Fruit fly (Drosophila melanogaster): ENCODE data around the gene CG33298.

Gene CG33298

DNA sequence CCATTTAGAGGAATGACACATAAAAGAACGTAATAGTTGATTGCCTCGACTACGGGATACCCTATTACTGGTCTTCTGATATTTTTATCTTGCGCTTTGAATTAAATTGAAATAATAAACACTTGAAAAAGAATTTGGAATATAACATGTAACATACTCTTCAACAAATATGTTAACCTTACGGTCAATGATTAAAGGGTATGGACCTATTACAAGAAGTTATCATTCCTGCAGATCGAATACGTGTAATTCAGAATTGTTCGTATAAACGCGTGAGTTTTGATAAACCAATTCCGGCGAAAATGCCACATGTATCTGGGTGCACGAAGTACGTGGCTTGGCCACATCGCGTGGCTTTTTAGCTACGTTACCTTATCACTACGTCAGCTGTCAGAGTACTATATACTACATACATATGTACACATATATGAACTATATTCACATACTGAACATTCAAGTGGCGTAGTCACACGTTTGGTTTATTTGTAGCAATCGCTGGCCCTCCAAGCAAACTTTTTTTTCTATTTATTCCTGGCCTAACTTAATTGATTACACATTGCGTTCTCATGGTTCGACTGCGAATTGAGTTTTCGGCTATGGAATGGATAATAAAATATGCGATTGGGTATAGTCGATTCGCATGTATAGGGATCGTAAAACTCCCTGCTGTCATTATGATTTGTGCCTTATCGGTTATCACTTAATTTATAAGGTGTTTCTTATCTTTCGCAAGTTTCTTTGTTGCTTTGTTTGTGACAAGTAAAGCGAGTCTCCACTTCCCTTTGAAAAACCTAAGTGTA lies 3.1 kb downstream of the CG33298 start:
- TF ChIP-seq EcR (GFP tag; optimal IDR thresholded peaks at IDR 0.05) (no peak), CG8478 (optimal IDR thresholded peaks at IDR 0.05) (no peak), pan (optimal IDR thresholded peaks at IDR 0.05) (no peak), psq (optimal IDR thresholded peaks at IDR 0.05) (no peak), Dll (optimal IDR thresholded peaks at IDR 0.05) (no peak), usp (GFP tag; optimal IDR thresholded peaks at IDR 0.05) (no peak)

DNA sequence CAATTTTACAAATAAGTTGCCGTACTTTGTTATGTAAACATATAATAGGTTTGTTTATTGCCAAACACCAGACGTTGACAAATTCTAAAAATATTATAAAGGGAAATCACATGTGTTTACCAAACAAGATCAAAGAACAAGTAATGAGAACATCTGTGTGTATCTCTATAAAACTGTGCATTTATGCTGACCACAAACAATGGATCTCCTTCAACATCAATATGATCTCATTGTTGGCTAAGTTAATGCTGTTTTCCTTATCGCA lies 3.6 kb downstream of the CG33298 start:
- TF ChIP-seq pan (optimal IDR thresholded peaks at IDR 0.05) (no peak), EcR (GFP tag; optimal IDR thresholded peaks at IDR 0.05) (no peak), psq (optimal IDR thresholded peaks at IDR 0.05) (no peak), CG8478 (optimal IDR thresholded peaks at IDR 0.05) (no peak), Dll (optimal IDR thresholded peaks at IDR 0.05) (no peak), usp (GFP tag; optimal IDR thresholded peaks at IDR 0.05) (no peak)

- TF ChIP-seq Dll (optimal IDR thresholded peaks at IDR 0.05) (no peak), psq (optimal IDR thresholded peaks at IDR 0.05) (no peak), pan (optimal IDR thresholded peaks at IDR 0.05) (no peak), CG8478 (optimal IDR thresholded peaks at IDR 0.05) (no peak), usp (GFP tag; optimal IDR thresholded peaks at IDR 0.05) (no peak), EcR (GFP tag; optimal IDR thresholded peaks at IDR 0.05) (no peak)
These were observed 5.2 kb downstream of the CG33298 start for dm6 chr2L:9500454-9500853.

- TF ChIP-seq pan (optimal IDR thresholded peaks at IDR 0.05), result peak; percentile 33
- no peak for TF ChIP-seq Dll (optimal IDR thresholded peaks at IDR 0.05)
- no peak for TF ChIP-seq EcR (GFP tag; optimal IDR thresholded peaks at IDR 0.05)
These were observed 7.6 kb downstream of the CG33298 start for dm6 chr2L:9502786-9503443.

- no peak for TF ChIP-seq psq (optimal IDR thresholded peaks at IDR 0.05)
- TF ChIP-seq pan (optimal IDR thresholded peaks at IDR 0.05), result no peak
- no peak for TF ChIP-seq Dll (optimal IDR thresholded peaks at IDR 0.05)
- no peak for TF ChIP-seq CG8478 (optimal IDR thresholded peaks at IDR 0.05)
- TF ChIP-seq usp (GFP tag; optimal IDR thresholded peaks at IDR 0.05), result no peak
- TF ChIP-seq EcR (GFP tag; optimal IDR thresholded peaks at IDR 0.05), result no peak
These were observed 10.3 kb downstream of the CG33298 start for dm6 chr2L:9505372-9506103.

DNA sequence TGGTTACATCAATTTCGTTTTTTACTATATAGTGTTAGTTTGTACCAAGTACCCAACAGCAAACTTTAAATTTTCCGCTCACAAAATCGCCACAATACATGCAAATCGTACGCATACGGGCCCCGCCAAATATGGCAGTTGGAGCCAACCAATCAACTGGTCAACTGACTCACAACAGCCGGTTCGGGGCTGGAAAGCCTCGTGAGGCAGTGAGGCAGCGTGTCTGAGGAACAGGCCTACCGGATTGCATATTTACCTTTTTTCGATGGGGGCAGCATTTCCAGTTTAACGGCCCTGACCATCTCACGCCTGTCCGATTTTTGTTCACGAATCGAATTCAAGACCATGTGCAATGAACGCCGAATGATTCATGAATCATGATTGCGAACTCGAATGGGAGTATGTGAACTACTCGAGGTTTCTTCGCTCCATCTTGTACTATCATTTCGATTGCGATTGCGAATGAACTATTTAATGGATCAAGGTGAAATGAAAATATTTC lies 11.3 kb downstream of the CG33298 start:
- TF ChIP-seq CG8478 (optimal IDR thresholded peaks at IDR 0.05) (no peak), psq (optimal IDR thresholded peaks at IDR 0.05) (no peak), usp (GFP tag; optimal IDR thresholded peaks at IDR 0.05) (no peak), pan (optimal IDR thresholded peaks at IDR 0.05) (no peak), Dll (optimal IDR thresholded peaks at IDR 0.05) (no peak), EcR (GFP tag; optimal IDR thresholded peaks at IDR 0.05) (no peak)

- TF ChIP-seq pan (optimal IDR thresholded peaks at IDR 0.05) (no peak), CG8478 (optimal IDR thresholded peaks at IDR 0.05) (no peak), EcR (GFP tag; optimal IDR thresholded peaks at IDR 0.05) (peak in 1 of 2 experiments; percentile 87)
These were observed 13.4 kb downstream of the CG33298 start for dm6 chr2L:9508547-9509197.

dm6 chr2L:9509653-9510052 lies 14.4 kb downstream of the CG33298 start:
- TF ChIP-seq pan (optimal IDR thresholded peaks at IDR 0.05) (no peak), psq (optimal IDR thresholded peaks at IDR 0.05) (no peak), EcR (GFP tag; optimal IDR thresholded peaks at IDR 0.05) (no peak), CG8478 (optimal IDR thresholded peaks at IDR 0.05) (no peak), usp (GFP tag; optimal IDR thresholded peaks at IDR 0.05) (no peak), Dll (optimal IDR thresholded peaks at IDR 0.05) (no peak)

DNA sequence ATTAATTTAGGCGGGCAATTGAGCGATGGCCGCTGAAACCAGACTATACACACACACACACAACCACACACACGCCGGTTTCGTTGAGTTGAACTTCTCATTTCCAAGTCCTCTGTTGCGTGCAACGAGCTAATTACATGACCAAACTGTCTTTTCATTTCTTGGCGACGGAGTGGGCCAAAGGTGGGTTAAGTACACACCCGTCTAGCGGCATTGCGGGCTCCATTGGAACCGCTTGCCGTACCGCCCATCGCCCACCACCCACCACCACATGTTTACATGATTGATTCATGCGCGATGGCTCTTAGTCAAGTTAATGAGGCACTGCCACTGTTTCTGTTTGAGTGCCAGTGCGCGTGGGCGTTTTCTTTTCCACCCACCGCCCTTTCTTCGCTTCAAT lies 15.2 kb downstream of the CG33298 start:
- no peak for TF ChIP-seq psq (optimal IDR thresholded peaks at IDR 0.05)

dm6 chr2L:9512401-9513198 lies 17.3 kb downstream of the CG33298 start:
- TF ChIP-seq psq (optimal IDR thresholded peaks at IDR 0.05) (no peak), EcR (GFP tag; optimal IDR thresholded peaks at IDR 0.05) (no peak), CG8478 (optimal IDR thresholded peaks at IDR 0.05) (no peak), usp (GFP tag; optimal IDR thresholded peaks at IDR 0.05) (no peak), pan (optimal IDR thresholded peaks at IDR 0.05) (no peak), Dll (optimal IDR thresholded peaks at IDR 0.05) (no peak)

DNA sequence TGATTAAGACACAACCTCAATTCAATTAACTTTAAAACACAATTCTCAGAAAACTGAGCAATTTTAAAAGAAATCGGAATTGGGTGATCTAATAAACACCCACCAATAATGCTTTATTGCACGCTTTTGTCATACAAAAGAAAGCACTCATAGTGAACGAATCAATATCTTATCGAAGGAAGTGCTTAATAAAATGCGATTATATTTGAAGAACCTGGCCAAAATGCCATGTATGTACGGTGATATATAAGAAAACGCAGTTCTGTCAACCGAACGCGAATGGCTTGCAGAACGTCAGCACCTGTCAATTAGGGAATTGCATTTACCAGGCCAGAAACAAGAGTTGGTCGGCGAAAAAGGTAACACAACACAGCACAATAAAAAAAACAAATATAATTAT lies 18.5 kb downstream of the CG33298 start:
- TF ChIP-seq EcR (GFP tag; optimal IDR thresholded peaks at IDR 0.05) (no peak), Dll (optimal IDR thresholded peaks at IDR 0.05) (no peak), psq (optimal IDR thresholded peaks at IDR 0.05) (no peak), usp (GFP tag; optimal IDR thresholded peaks at IDR 0.05) (no peak), pan (optimal IDR thresholded peaks at IDR 0.05) (no peak), CG8478 (optimal IDR thresholded peaks at IDR 0.05) (no peak)
